Fruit fly (Drosophila melanogaster): ENCODE data around the gene Fancm.
A peak's percentile ranks its signal among the peaks of the same experiment; 100 is the strongest.

The Fancm gene

dm6 chr3R:21493580-21494257 is 11.6 kb downstream of the Fancm start (continued):
- TF ChIP-seq CG7372 (GFP tag; IDR thresholded peaks at IDR 0.05) (no peak), pb (GFP tag; optimal IDR thresholded peaks at IDR 0.05) (peak; percentile 32), B-H2 (GFP tag; optimal IDR thresholded peaks at IDR 0.05) (no peak), CG8924 (tag; optimal IDR thresholded peaks at IDR 0.05) (peak; percentile 71), CoRest (tag; optimal IDR thresholded peaks at IDR 0.05) (peak; percentile 53), gem (tag; optimal IDR thresholded peaks at IDR 0.05) (no peak), YL-1 (GFP tag; optimal IDR thresholded peaks at IDR 0.05) (no peak), CG9727 (GFP tag; optimal IDR thresholded peaks at IDR 0.05) (peak; percentile 24), pros (GFP tag; optimal IDR thresholded peaks at IDR 0.05) (no peak), CG10321 (GFP tag; IDR thresholded peaks at IDR 0.05) (no peak), CG32772 (GFP tag; IDR thresholded peaks at IDR 0.05) (peak; percentile 55; the same call in 1 of the 2 replicates), toy (GFP tag; IDR thresholded peaks at IDR 0.05) (no peak), fu2 (GFP tag; optimal IDR thresholded peaks at IDR 0.05) (no peak), CG6813 (GFP tag; optimal IDR thresholded peaks at IDR 0.05) (no peak), CG4617 (GFP tag; optimal IDR thresholded peaks at IDR 0.05; ENCODE audit: borderline replicate concordance) (no peak), Bgb (GFP tag; IDR thresholded peaks at IDR 0.05; ENCODE audit: partially characterized antibody) (no peak), CG17912 (GFP tag; optimal IDR thresholded peaks at IDR 0.05) (no peak), CG5953 (GFP tag; IDR thresholded peaks at IDR 0.05) (no peak), Hmr (GFP tag; optimal IDR thresholded peaks at IDR 0.05) (no peak), CG4707 (GFP tag; optimal IDR thresholded peaks at IDR 0.05) (no peak), hth (optimal IDR thresholded peaks at IDR 0.05) (no peak), CG6254 (GFP tag; optimal IDR thresholded peaks at IDR 0.05) (peak; percentile 56), CG5180 (GFP tag; optimal IDR thresholded peaks at IDR 0.05) (no peak), zen2 (GFP tag; IDR thresholded peaks at IDR 0.05; ENCODE audit: partially characterized antibody) (no peak), gcm (GFP tag; optimal IDR thresholded peaks at IDR 0.05) (peak; percentile 20), lbe (GFP tag; optimal IDR thresholded peaks at IDR 0.05) (peak; percentile 83), Ravus (GFP tag; IDR thresholded peaks at IDR 0.05) (no peak), jumu (GFP tag; optimal IDR thresholded peaks at IDR 0.05) (peak; percentile 18), Dp (GFP tag; optimal IDR thresholded peaks at IDR 0.05) (no peak), pan (optimal IDR thresholded peaks at IDR 0.05) (no peak), pan (GFP tag; optimal IDR thresholded peaks at IDR 0.05 in 1 of 2, IDR thresholded peaks at IDR 0.05 in 1 of 2) (no peak), corto (GFP tag; optimal IDR thresholded peaks at IDR 0.05) (no peak), abd-A (tag; optimal IDR thresholded peaks at IDR 0.05) (no peak), ash1 (GFP tag; optimal IDR thresholded peaks at IDR 0.05) (no peak), CG12219 (GFP tag; optimal IDR thresholded peaks at IDR 0.05) (no peak), CG1832 (GFP tag; optimal IDR thresholded peaks at IDR 0.05) (no peak), gt (GFP tag; IDR thresholded peaks at IDR 0.05) (no peak), kay (GFP tag; optimal IDR thresholded peaks at IDR 0.05) (no peak), CG17385 (GFP tag; optimal IDR thresholded peaks at IDR 0.05) (no peak), Lhr (GFP tag; optimal IDR thresholded peaks at IDR 0.05) (no peak), CG2875 (GFP tag; optimal IDR thresholded peaks at IDR 0.05) (peak; percentile 6), sqz (GFP tag; optimal IDR thresholded peaks at IDR 0.05) (no peak), CG13894 (tag; optimal IDR thresholded peaks at IDR 0.05) (no peak), Dek (tag; optimal IDR thresholded peaks at IDR 0.05) (no peak), CG43689 (GFP tag; IDR thresholded peaks at IDR 0.05) (no peak), emc (GFP tag; optimal IDR thresholded peaks at IDR 0.05) (no peak), wek (GFP tag; optimal IDR thresholded peaks at IDR 0.05) (no peak), sc (optimal IDR thresholded peaks at IDR 0.05) (no peak), sc (GFP tag; optimal IDR thresholded peaks at IDR 0.05) (no peak), ranshi (GFP tag; IDR thresholded peaks at IDR 0.05) (no peak)

All from whole organism, embryonic.